Worm (Caenorhabditis elegans) whole organism, L4/young adult: ENCODE measurements around the gene gpc-1.

ENCODE experiments used
- W03F9.2 ChIP-seq: fragments of 150-350 bp; optimal IDR thresholded peaks from 2 replicates; lab custom pipeline; 2014; ENCODE audit warnings: missing biosample characterization, missing genetic modification characterization
- dao-5 ChIP-seq: sonication (generic microtip); optimal IDR thresholded peaks from 2 replicates; lab custom pipeline; 2016; ENCODE audit warnings: missing genotype, missing genetic modification characterization, moderate library complexity, missing compliant biosample characterization
- him-1 ChIP-seq: sonication (generic microtip); optimal IDR thresholded peaks from 2 replicates; lab custom pipeline; 2016; ENCODE audit warnings: missing genotype, missing genetic modification reagents, missing genetic modification characterization, missing compliant biosample characterization

- TF ChIP-seq W03F9.2, result no peak
- no peak for TF ChIP-seq dao-5 (tag; lab: Kevin White, UChicago)
- TF ChIP-seq him-1 (tag; lab: Kevin White, UChicago), result no peak
Measured at ce11 chrX:12918454-12918853, 33.7 kb upstream of the gpc-1 start.
